Worm (Caenorhabditis elegans) whole organism, late embryonic: Measurements from ENCODE around the gene ttr-15.

Source experiments
- K09A11.1 ChIP-seq: sonication (generic microtip); optimal IDR thresholded peaks from 2 replicates; lab custom pipeline; 2017; ENCODE audit warnings: antibody characterized with exemption, mild to moderate bottlenecking, missing genetic modification characterization, missing compliant biosample characterization; ENCODE audit not compliant: insufficient read depth
- T23F11.4 ChIP-seq: fragments of 200-800 bp; sonication (Bioruptor generic); optimal IDR thresholded peaks from 2 replicates; lab custom pipeline; 2018; ENCODE audit warnings: mild to moderate bottlenecking, missing genetic modification characterization, missing compliant biosample characterization
- ahr-1 ChIP-seq: sonication (generic microtip); optimal IDR thresholded peaks from 2 replicates; lab custom pipeline; 2016; ENCODE audit warnings: missing genetic modification characterization, missing compliant biosample characterization
- ceh-14 ChIP-seq: sonication (generic microtip); optimal IDR thresholded peaks from 2 replicates; lab custom pipeline; 2016; ENCODE audit warnings: missing genotype, missing genetic modification characterization, missing compliant biosample characterization
- ceh-19 ChIP-seq: fragments of 200-800 bp; sonication (Bioruptor generic); optimal IDR thresholded peaks from 2 replicates; lab custom pipeline; 2018; ENCODE audit warnings: mild to moderate bottlenecking, missing genetic modification characterization, missing compliant biosample characterization
- ceh-24 ChIP-seq: sonication (generic microtip); optimal IDR thresholded peaks from 2 replicates; lab custom pipeline; 2016; ENCODE audit warnings: mild to moderate bottlenecking, missing genetic modification characterization, missing compliant biosample characterization
- ceh-48 ChIP-seq: sonication (generic microtip); optimal IDR thresholded peaks from 2 replicates; lab custom pipeline; 2016; ENCODE audit warnings: missing genetic modification characterization, inconsistent platforms, missing compliant biosample characterization
- ceh-9 ChIP-seq: sonication (generic microtip); optimal IDR thresholded peaks from 2 replicates; lab custom pipeline; 2016; ENCODE audit warnings: mild to moderate bottlenecking, missing genetic modification characterization, inconsistent platforms, missing compliant biosample characterization
- che-1 ChIP-seq: sonication (generic microtip); optimal IDR thresholded peaks from 2 replicates; lab custom pipeline; 2016; ENCODE audit warnings: mild to moderate bottlenecking, missing genetic modification characterization, missing compliant biosample characterization
- ets-4 ChIP-seq: sonication (generic microtip); optimal IDR thresholded peaks from 2 replicates; lab custom pipeline; 2016; ENCODE audit warnings: missing genetic modification characterization, missing compliant biosample characterization
- madf-2 ChIP-seq: sonication (generic microtip); optimal IDR thresholded peaks from 2 replicates; lab custom pipeline; 2017; ENCODE audit warnings: missing genetic modification characterization, missing compliant biosample characterization
- pag-3 ChIP-seq: sonication (generic microtip); optimal IDR thresholded peaks from 2 replicates; lab custom pipeline; 2016; ENCODE audit warnings: missing compliant biosample characterization, missing genetic modification characterization, borderline replicate concordance
- pat-9 ChIP-seq: fragments of 200-800 bp; sonication (Bioruptor generic); optimal IDR thresholded peaks from 2 replicates; lab custom pipeline; 2018; ENCODE audit warnings: mild to moderate bottlenecking, missing genetic modification characterization, moderate library complexity, missing compliant biosample characterization
- pax-1 ChIP-seq: fragments of 150-350 bp; optimal IDR thresholded peaks from 2 replicates; lab custom pipeline; 2014; ENCODE audit warnings: missing biosample characterization, missing genetic modification characterization
- pha-4 ChIP-seq: fragments of 150-350 bp; optimal IDR thresholded peaks from 2 replicates; lab custom pipeline; 2018; ENCODE audit warnings: missing biosample characterization, missing genetic modification reagents, missing genetic modification characterization
- pros-1 ChIP-seq: fragments of 150-350 bp; optimal IDR thresholded peaks from 2 replicates; lab custom pipeline; 2014; ENCODE audit warnings: missing biosample characterization, missing genetic modification reagents, missing genetic modification characterization
- tbx-2 ChIP-seq: sonication (generic microtip); optimal IDR thresholded peaks from 2 replicates; lab custom pipeline; 2016; ENCODE audit warnings: missing genetic modification characterization, missing compliant biosample characterization
- unc-3 ChIP-seq, 2 experiments: fragments of 200-800 bp in 1 of 2; sonication (Bioruptor generic) in 1 of 2; sonication (generic microtip) in 1 of 2; conservative IDR thresholded peaks in 1 of 2; optimal IDR thresholded peaks in 1 of 2; 2 replicates each; pipeline versions ENCODE4 v1.3.6 to Lab custom; 2016 to 2022; ENCODE audit warnings: missing compliant biosample characterization in 2 of 2, missing genetic modification characterization in 2 of 2, missing genetic modification reagents in 1 of 2
- unc-86 ChIP-seq: sonication (generic microtip); optimal IDR thresholded peaks from 2 replicates; lab custom pipeline; 2016; ENCODE audit warnings: missing genetic modification characterization, missing compliant biosample characterization
- zip-5 ChIP-seq: sonication (generic microtip); optimal IDR thresholded peaks from 2 replicates; lab custom pipeline; 2016; ENCODE audit warnings: missing genetic modification characterization, missing compliant biosample characterization

The ttr-15 gene

DNA sequence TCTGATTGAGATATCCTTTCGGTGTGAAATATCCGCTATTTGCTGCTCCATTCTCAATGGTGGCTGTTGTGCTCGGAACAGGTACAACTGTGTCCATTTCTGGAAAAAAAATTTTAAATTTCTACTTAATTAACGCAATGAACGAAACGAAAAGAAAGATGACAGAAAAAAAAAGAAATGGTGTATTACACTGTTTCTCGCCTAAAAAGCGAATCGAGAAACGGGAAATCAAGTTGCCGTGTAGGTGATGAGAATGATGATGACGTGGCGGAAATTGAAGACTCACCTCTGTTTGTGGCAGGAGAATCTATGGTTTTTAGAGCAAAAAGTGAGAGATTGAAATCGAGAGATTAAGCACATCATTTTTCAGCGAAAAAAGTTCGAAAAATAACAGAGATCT, 48.8 kb downstream of the ttr-15 start, which contains the start of gene C38H2.3:
Gene C38H2.3 (minus strand): TSS at position 101 of the 400 bp plus-strand sequence.
- TF ChIP-seq ahr-1 (tag; lab: Kevin White, UChicago), result no peak
- TF ChIP-seq unc-3 (GFP tag; conservative IDR thresholded peaks at IDR 0.05; lab: Robert Waterston, UW), result no peak
- TF ChIP-seq unc-3 (tag; optimal IDR thresholded peaks at IDR 0.05; lab: Kevin White, UChicago), result no peak
- TF ChIP-seq madf-2 (tag; lab: Kevin White, UChicago), result no peak
- no peak for TF ChIP-seq T23F11.4 (GFP tag; lab: Kevin White, UChicago)
- no peak for TF ChIP-seq pat-9 (tag; lab: Kevin White, UChicago)
- no peak for TF ChIP-seq pha-4 (tag; lab: Kevin White, UChicago)
- TF ChIP-seq pag-3 (tag; lab: Kevin White, UChicago), result no peak
- no peak for TF ChIP-seq K09A11.1
- TF ChIP-seq ceh-48 (tag; lab: Kevin White, UChicago), result no peak
- no peak for TF ChIP-seq ceh-24
- TF ChIP-seq pax-1 (tag; lab: Kevin White, UChicago), result no peak
- TF ChIP-seq zip-5 (tag; lab: Kevin White, UChicago), result no peak
- no peak for TF ChIP-seq pros-1 (tag; lab: Kevin White, UChicago)
- no peak for TF ChIP-seq unc-86 (tag; lab: Kevin White, UChicago)
- TF ChIP-seq ceh-9 (tag; lab: Kevin White, UChicago), result no peak
- no peak for TF ChIP-seq che-1 (tag; lab: Kevin White, UChicago)
- no peak for TF ChIP-seq ets-4 (tag; lab: Kevin White, UChicago)
- TF ChIP-seq ceh-19 (GFP tag; lab: Kevin White, UChicago), result no peak
- no peak for TF ChIP-seq tbx-2
- TF ChIP-seq ceh-14 (tag; lab: Kevin White, UChicago), result no peak
